Fruit fly (Drosophila melanogaster): ENCODE results near the gene Polr3I.

The Polr3I gene

DNA sequence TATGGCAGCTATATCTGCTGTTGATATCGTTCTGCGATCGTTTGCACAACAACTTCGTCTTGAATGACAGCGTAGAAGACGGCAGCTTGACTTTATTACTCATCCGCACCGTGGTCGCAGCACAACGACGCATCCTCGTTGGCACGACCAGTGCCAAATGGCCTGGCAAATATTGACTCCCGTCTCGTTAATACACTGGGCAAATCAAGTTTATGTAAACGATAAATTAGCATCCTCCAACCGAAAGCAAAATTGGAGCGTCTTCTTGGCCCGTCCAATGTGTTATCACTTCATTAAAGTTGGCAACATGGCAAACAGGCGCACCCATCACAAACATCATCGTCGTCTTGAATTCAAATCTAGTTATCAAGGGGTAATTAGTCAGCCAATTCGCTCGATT, 33.1 kb downstream of the Polr3I start:
- TF ChIP-seq noc (tag; optimal IDR thresholded peaks at IDR 0.05), result no peak

DNA sequence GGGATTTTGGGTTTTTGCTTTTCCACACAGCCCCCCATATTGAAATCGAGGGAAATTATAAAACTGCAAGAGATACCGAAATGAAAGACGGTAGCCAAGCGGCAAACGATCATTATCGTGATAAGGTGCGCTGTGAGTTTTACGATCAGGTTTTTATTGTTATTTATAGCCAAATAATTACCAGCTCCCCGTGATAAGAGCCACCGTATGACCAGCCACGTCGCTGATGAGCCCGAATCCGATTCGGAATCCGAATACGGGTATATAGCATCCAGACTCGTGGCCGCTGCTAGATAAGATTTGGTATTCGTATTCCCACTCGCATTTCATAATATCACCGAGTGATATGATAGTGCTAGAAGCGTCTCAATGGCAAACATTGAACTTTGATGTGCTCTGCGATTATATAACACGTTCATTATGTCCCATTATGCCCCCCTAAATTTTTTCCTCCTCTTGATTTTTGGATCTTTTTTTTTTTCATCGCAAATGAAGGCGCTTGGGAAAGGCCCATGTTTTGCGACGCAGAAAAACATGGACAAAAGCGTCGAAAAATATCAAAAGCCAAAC, 34.5 kb downstream of the Polr3I start:
- peak; percentile 68 for TF ChIP-seq noc (tag; optimal IDR thresholded peaks at IDR 0.05)

DNA sequence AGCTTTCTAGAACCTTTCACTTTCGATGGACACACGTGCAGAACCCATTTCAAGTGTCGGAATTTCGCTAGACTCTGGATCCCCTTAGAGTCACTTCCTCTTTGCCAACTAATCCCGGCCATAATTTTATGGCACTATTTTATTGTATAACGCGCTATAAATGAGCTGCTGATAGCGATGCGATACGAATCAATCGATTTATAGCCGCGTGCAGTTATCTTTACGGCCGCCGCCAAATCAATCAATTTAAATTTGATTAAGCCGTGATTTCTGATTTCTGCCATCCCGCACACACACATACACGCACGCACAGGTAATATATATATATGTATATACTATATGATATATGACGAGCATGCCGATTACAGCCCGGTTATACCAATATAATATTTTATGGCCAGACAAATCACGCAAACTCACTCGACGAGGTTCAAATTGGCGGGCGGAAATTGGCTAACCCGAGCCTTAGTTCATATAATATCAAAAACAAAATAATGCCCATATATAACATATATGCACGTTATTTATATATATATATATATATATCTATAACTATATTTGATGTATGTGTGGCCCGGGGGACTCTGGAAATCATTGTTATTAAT, 36.4 kb downstream of the Polr3I start:
- TF ChIP-seq noc (tag; optimal IDR thresholded peaks at IDR 0.05), result peak; percentile 77

DNA sequence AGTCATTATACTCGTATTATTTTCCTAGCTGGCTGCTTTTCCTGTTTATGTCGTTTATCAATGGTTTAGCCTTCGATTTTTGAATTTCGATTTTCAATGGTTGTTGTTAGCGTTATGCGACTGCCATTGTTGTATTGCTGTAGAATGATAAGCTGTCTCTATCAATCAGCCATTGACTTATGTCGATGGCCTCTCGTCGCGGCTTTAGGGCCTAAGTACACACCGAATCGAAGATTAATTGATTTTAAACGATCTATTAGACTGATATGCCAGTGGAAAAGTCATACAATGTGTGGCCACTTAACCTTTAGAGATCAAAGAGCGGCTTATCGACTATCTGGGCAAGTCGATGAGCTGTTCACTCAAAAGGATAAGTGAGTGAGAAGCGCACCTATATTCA, 38.2 kb downstream of the Polr3I start:
- no peak for TF ChIP-seq noc (tag; optimal IDR thresholded peaks at IDR 0.05)

DNA sequence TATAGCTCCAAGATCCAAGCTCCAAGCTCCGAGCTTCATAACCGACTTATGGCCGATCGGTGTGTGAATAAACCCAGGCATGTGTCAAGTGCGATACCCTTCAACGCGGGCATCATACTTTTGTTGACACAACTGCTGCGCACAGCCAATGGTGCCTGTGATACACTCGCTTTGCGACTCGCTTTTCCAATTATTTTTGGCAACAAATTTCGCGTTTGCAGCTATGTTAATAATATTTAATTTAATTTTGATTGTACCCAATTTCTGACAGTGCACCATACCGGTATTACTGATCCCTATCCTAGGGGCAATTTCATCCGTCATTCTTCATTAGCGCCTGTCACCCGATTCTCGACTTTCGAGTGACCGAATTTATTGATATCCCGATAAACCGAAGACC, 39.1 kb downstream of the Polr3I start:
- no peak for TF ChIP-seq noc (tag; optimal IDR thresholded peaks at IDR 0.05)

DNA sequence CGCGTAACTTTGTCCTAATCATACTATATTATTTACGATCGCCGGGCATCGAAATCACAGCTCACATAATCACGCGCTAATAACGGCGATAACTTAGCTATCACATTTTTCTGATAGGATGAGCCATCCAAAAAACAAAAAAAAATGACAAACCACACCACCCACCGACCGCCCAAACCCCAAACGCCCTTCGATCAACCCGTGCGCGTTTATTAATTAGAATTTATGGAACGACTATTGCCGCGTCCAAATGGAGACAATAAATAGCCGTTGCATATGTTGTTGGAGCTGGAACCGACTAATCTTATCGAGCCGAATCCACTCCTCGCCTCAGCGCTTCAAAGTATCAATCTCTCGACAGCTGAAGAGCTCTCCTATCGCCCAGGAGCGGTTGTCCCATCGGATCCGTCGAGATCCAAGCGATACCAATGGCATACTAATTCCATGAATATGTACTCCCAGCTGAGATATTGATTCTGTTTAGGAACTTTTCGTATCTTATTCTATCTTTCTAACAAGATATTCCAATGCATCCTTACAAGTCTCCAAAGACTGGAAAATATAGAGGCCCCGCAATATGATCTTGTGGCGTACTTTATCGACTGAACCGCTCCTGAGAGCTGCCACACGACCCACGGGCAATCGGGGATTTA, 39.8 kb downstream of the Polr3I start:
- peak; percentile 61 for TF ChIP-seq noc (tag; optimal IDR thresholded peaks at IDR 0.05)

DNA sequence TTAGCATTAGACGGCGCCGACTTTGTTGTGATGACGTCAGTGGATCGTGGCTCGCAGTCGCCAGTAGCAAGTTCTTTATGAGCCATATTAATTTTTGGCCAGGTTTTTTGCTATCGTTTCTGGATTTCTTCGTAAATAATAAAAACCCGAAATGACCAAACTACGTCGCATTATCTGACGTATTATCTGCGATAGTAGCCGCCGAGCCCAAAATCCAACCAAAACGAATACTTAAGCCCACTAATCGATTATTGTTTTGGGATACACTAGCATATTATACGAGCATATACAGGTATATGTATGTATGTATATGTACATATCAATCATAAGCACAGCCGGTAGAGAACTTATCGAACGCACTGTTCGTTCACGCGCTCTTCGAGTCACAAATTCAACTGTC, 42.3 kb downstream of the Polr3I start:
- TF ChIP-seq noc (tag; optimal IDR thresholded peaks at IDR 0.05), result no peak

DNA sequence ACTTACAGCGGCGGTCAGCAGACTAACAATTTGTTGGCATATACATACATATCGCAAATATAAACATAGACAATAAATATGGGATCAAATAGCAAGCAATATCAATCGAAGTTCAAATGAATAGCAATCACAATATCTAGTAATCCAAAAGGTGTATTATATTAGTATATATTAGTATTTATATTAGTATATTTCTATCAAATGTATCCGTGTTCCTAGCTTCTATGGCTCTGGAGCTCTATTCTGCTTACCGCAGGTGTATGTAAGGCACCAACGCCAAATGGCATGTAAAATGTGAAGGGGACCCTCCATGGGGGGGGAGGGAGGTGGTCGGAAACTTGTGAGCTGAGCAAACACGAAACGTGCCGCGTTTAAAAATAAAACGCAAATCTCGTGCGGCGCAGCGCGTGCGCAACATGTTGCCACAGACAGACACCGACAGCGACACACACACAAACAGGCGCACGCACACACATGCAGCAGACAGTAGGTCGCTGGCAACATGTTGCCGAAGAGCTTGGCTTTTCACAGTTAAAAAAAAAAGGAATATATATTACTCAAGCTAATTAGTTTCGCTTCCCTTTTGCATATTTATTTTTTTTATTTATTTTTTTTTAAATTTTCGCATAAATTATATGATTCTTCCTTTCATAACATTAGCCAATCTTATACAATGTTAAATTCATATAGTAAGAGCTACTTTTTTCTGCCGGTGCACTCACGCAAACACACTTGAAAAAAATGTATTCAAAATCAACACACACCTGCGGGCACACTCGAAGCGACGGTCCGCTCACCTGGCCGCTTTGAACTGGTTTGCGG, 46.3 kb downstream of the Polr3I start:
- TF ChIP-seq noc (tag; optimal IDR thresholded peaks at IDR 0.05), result peak; percentile 36

DNA sequence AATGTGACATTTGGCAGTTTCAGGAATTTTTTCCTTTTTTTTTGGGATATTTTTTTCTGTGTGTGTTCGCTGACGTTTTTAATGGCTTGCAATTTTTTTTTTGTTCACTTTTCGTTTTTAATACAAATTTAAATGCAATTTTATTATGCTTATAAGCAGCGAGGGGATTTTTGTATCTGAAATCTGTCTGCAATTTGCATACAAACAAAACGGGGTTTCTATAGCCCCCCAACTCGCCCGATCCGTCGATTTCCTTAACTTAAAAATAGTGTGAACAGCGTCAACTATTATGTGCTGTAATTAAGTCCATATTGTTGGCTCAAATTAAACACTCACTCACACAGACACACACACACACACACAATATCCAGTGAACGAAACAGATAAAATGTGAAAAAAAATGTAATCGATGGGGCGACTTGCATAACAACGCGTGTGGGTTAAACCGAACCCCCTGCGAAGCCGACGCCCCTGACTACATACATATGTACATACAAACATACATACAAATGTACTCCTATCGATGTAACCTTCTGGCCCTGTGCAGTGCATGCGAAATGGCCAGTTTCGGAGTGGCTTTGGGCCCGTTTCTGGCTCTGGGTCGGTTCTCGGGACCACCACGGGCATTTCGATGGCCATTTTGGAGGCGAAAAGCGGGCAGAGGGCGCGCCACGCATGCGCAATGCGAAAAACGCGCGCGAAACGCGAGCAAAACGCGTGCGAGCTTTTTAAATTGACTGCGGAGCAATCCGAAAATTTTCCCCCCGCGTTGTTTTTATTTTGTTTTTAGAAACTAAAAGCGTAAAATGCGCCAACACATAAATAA, 47.8 kb downstream of the Polr3I start:
- TF ChIP-seq noc (tag; optimal IDR thresholded peaks at IDR 0.05), result no peak

DNA sequence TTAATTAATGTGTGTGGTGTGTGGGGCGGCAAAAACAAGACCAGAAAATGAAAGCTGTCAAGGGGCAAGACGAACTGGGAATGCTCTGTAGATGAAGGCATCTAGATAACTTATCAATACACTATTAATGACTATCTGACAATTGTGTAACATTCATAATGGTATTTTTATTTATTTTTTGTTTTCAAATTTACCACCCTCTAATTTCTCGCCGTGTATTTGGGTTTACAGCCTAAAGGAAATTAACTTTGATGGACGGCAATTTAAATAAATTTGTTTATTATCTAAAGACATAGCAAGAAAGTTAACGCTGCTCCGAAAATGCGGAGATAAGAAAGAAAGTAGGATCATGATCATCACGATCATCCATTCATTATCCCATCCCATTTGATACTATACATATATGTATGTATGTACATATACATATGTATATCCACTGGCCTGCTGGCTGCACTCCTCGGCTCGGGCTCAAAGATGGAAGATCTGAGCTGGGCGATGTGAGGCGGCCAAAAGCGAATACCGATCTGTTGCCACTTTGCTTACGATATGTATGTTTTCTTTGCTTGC, 48.5 kb downstream of the Polr3I start:
- TF ChIP-seq noc (tag; optimal IDR thresholded peaks at IDR 0.05), result no peak

DNA sequence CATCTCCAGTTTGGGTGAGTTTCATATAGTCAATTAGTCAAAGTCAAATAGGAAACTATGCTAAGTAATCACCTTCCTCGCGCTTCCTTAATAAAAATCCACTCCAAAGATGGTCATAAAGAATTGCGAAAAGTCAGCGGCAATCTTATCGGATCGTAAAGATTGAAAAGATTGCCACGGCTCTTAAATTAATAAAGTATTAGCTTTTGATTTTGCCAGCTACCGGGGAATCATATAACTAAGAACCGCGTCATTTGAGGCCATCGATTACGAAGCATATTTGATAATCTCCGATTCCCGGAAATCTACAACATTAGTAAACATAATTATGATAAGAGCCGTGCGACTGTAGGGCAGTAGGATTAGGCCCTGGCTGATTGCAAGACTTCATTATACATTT, 50.0 kb downstream of the Polr3I start:
- TF ChIP-seq noc (tag; optimal IDR thresholded peaks at IDR 0.05), result peak; percentile 69
